Fruit fly (Drosophila melanogaster) whole organism, embryonic: Measurements from ENCODE around the gene Unc50.
A peak's percentile ranks its signal among the peaks of the same experiment; 100 is the strongest.

Source experiments
- CG10462 ChIP-seq: fragments of 200-800 bp; sonication (Bioruptor generic); optimal IDR thresholded peaks from 2 replicates; lab custom pipeline; 2016; ENCODE audit warnings: missing biosample characterization, missing genetic modification characterization
- CG10654 ChIP-seq: fragments of 200-800 bp; sonication (Bioruptor generic); optimal IDR thresholded peaks from 2 replicates; lab custom pipeline; 2016; ENCODE audit warnings: missing biosample characterization, missing genetic modification characterization
- CG10979 ChIP-seq: fragments of 200-800 bp; sonication (Bioruptor generic); optimal IDR thresholded peaks from 2 replicates; lab custom pipeline; 2018; ENCODE audit warnings: missing biosample characterization, mild to moderate bottlenecking, missing genetic modification characterization, moderate library complexity
- CG11504 ChIP-seq: fragments of 200-800 bp; sonication (Bioruptor generic); optimal IDR thresholded peaks from 3 replicates; lab custom pipeline; 2019; ENCODE audit warnings: missing biosample characterization, mild to moderate bottlenecking, missing genetic modification characterization, moderate library complexity
- CG15073 ChIP-seq: fragments of 200-800 bp; sonication (Bioruptor generic); optimal IDR thresholded peaks from 2 replicates; lab custom pipeline; 2016; ENCODE audit warnings: missing biosample characterization, missing genetic modification characterization
- CG16813 ChIP-seq: fragments of 200-800 bp; sonication (Bioruptor generic); IDR thresholded peaks from 3 replicates; pipeline ENCODE4 v1.3.6; 2022; ENCODE audit warnings: missing biosample characterization, missing genetic modification characterization; ENCODE audit not compliant: partially characterized antibody
- CG18262 ChIP-seq: fragments of 200-800 bp; optimal IDR thresholded peaks from 3 replicates; lab custom pipeline; 2019; ENCODE audit warnings: missing biosample characterization, mild to moderate bottlenecking, missing genetic modification characterization, moderate library complexity
- CG2889 ChIP-seq: fragments of 200-800 bp; sonication (Bioruptor generic); IDR thresholded peaks from 3 replicates; pipeline ENCODE4 v1.3.6; 2022; ENCODE audit warnings: missing biosample characterization, missing genetic modification characterization
- CG42726 ChIP-seq: fragments of 200-800 bp; sonication (Bioruptor generic); IDR thresholded peaks from 2 replicates; pipeline ENCODE4 v1.3.6; 2022; ENCODE audit warnings: missing biosample characterization, missing genetic modification characterization; ENCODE audit not compliant: partially characterized antibody
- CG4617 ChIP-seq: fragments of 200-800 bp; sonication (Bioruptor generic); optimal IDR thresholded peaks from 3 replicates; lab custom pipeline; 2016; ENCODE audit warnings: missing biosample characterization, missing genetic modification characterization, borderline replicate concordance
- CG4707 ChIP-seq: fragments of 200-800 bp; sonication (Bioruptor generic); optimal IDR thresholded peaks from 2 replicates; lab custom pipeline; 2018; ENCODE audit warnings: missing biosample characterization, mild to moderate bottlenecking, missing genetic modification characterization, moderate library complexity
- CG4820 ChIP-seq: fragments of 200-800 bp; sonication (Bioruptor generic); optimal IDR thresholded peaks from 3 replicates; lab custom pipeline; 2016; ENCODE audit warnings: missing biosample characterization, missing genetic modification characterization
- CG8478 ChIP-seq: fragments of >200 bp; optimal IDR thresholded peaks from 2 replicates; lab custom pipeline; 2018
- Dek ChIP-seq: fragments of 200-800 bp; sonication (Bioruptor generic); optimal IDR thresholded peaks from 3 replicates; lab custom pipeline; 2019; ENCODE audit warnings: missing biosample characterization, mild to moderate bottlenecking, missing genetic modification characterization, moderate library complexity
- Drgx ChIP-seq: fragments of 200-800 bp; sonication (Bioruptor generic); IDR thresholded peaks from 2 replicates; pipeline ENCODE4 v1.3.6; 2022; ENCODE audit warnings: missing biosample characterization, missing genetic modification characterization
- Ets65A ChIP-seq: fragments of 200-800 bp; sonication (Bioruptor generic); peaks from one replicate; lab custom pipeline; 2016; ENCODE audit warnings: missing biosample characterization, missing genetic modification characterization
- HmgZ ChIP-seq: fragments of 200-800 bp; sonication (Bioruptor generic); optimal IDR thresholded peaks from 2 replicates; lab custom pipeline; 2018; ENCODE audit warnings: missing biosample characterization, mild to moderate bottlenecking, missing genetic modification characterization
- Hmx ChIP-seq: fragments of 200-800 bp; sonication (Bioruptor generic); optimal IDR thresholded peaks from 2 replicates; lab custom pipeline; 2016; ENCODE audit warnings: missing biosample characterization, missing genetic modification characterization
- MTF-1 ChIP-seq: fragments of 200-800 bp; sonication (Bioruptor generic); optimal IDR thresholded peaks from 2 replicates; lab custom pipeline; 2018; ENCODE audit warnings: missing biosample characterization, mild to moderate bottlenecking, missing genetic modification characterization, borderline replicate concordance
- Myb ChIP-seq: fragments of 200-800 bp; sonication (Bioruptor generic); optimal IDR thresholded peaks from 2 replicates; lab custom pipeline; 2016; ENCODE audit warnings: missing biosample characterization, missing genetic modification characterization
- Sox102F ChIP-seq: fragments of 200-800 bp; sonication (Bioruptor generic); optimal IDR thresholded peaks from 2 replicates; lab custom pipeline; 2018; ENCODE audit warnings: missing biosample characterization, mild to moderate bottlenecking, missing genetic modification characterization, moderate library complexity
- Spps ChIP-seq: fragments of 200-800 bp; sonication (Bioruptor generic); optimal IDR thresholded peaks from 2 replicates; lab custom pipeline; 2018; ENCODE audit warnings: missing biosample characterization, mild to moderate bottlenecking, missing genetic modification characterization
- Sry-β ChIP-seq: fragments of 200-800 bp; sonication (Bioruptor generic); optimal IDR thresholded peaks from 2 replicates; lab custom pipeline; 2018; ENCODE audit warnings: missing biosample characterization, mild to moderate bottlenecking, missing genetic modification characterization, moderate library complexity
- Tbp ChIP-seq: fragments of >200 bp; optimal IDR thresholded peaks from 2 replicates; lab custom pipeline; 2018; ENCODE audit warnings: missing biosample characterization, missing genetic modification characterization
- Xbp1 ChIP-seq: fragments of 200-800 bp; sonication (Bioruptor generic); optimal IDR thresholded peaks from 3 replicates; lab custom pipeline; 2016; ENCODE audit warnings: missing biosample characterization, mild to moderate bottlenecking, missing genetic modification characterization
- br ChIP-seq: fragments of >200 bp; optimal IDR thresholded peaks from 2 replicates; lab custom pipeline; 2017
- bsh ChIP-seq, 2 experiments: fragments of 200-800 bp; sonication (Bioruptor generic); optimal IDR thresholded peaks; 2 replicates each; lab custom pipeline; 2017 to 2018; ENCODE audit warnings: mild to moderate bottlenecking in 2 of 2, missing biosample characterization in 2 of 2, missing genetic modification characterization in 2 of 2, moderate library complexity in 1 of 2
- btn ChIP-seq: fragments of 200-800 bp; sonication (Bioruptor generic); optimal IDR thresholded peaks from 2 replicates; lab custom pipeline; 2016; ENCODE audit warnings: missing biosample characterization, missing genetic modification characterization
- crp ChIP-seq, 2 experiments: fragments of 200-800 bp; sonication (Bioruptor generic); optimal IDR thresholded peaks; 2 replicates in 1 of 2; 3 replicates in 1 of 2; lab custom pipeline; 2017; ENCODE audit warnings: missing biosample characterization in 2 of 2, missing genetic modification characterization in 2 of 2, mild to moderate bottlenecking in 1 of 2, moderate library complexity in 1 of 2
- cwo ChIP-seq: fragments of 200-800 bp; sonication (Bioruptor generic); optimal IDR thresholded peaks from 3 replicates; lab custom pipeline; 2017; ENCODE audit warnings: missing biosample characterization, missing genetic modification characterization, mild to moderate bottlenecking, moderate library complexity, missing genetic modification reagents
- da ChIP-seq: fragments of 200-800 bp; sonication (Bioruptor generic); optimal IDR thresholded peaks from 2 replicates; lab custom pipeline; 2016; ENCODE audit warnings: missing biosample characterization, missing genetic modification characterization
- fd96Cb ChIP-seq: fragments of 200-800 bp; sonication (Bioruptor generic); optimal IDR thresholded peaks from 2 replicates; lab custom pipeline; 2018; ENCODE audit warnings: missing biosample characterization, mild to moderate bottlenecking, missing genetic modification characterization, moderate library complexity
- gem ChIP-seq: fragments of 200-800 bp; sonication (Bioruptor generic); optimal IDR thresholded peaks from 2 replicates; lab custom pipeline; 2019; ENCODE audit warnings: missing biosample characterization, mild to moderate bottlenecking, missing genetic modification characterization, moderate library complexity
- gsb-n ChIP-seq: fragments of 200-800 bp; sonication (Bioruptor generic); optimal IDR thresholded peaks from 3 replicates; lab custom pipeline; 2018; ENCODE audit warnings: missing biosample characterization, mild to moderate bottlenecking, missing genetic modification characterization
- ham ChIP-seq: fragments of 200-800 bp; sonication (Bioruptor generic); IDR thresholded peaks from 2 replicates; pipeline ENCODE4 v1.3.6; 2022; ENCODE audit warnings: missing biosample characterization, missing genetic modification characterization
- hb ChIP-seq: fragments of 200-800 bp; sonication (Bioruptor generic); IDR thresholded peaks from 3 replicates; pipeline ENCODE4 v1.3.6; 2022; ENCODE audit warnings: missing biosample characterization, missing genetic modification characterization; ENCODE audit not compliant: partially characterized antibody
- ken ChIP-seq: fragments of 200-800 bp; sonication (Bioruptor generic); IDR thresholded peaks from 3 replicates; pipeline ENCODE4 v1.3.6; 2022; ENCODE audit warnings: missing biosample characterization, missing genetic modification characterization
- lola ChIP-seq, 3 experiments: fragments of >200 bp in 2 of 3; fragments of 200-800 bp in 1 of 3; sonication (Bioruptor generic) in 1 of 3; optimal IDR thresholded peaks; 2 replicates each; lab custom pipeline; 2017 to 2019; ENCODE audit warnings: missing biosample characterization in 3 of 3, missing genetic modification characterization in 3 of 3, mild to moderate bottlenecking in 1 of 3, moderate library complexity in 1 of 3
- luna ChIP-seq: fragments of 200-800 bp; sonication (Bioruptor generic); optimal IDR thresholded peaks from 2 replicates; lab custom pipeline; 2016; ENCODE audit warnings: missing biosample characterization, missing genetic modification characterization
- nmo ChIP-seq: fragments of 200-800 bp; sonication (Bioruptor generic); optimal IDR thresholded peaks from 2 replicates; lab custom pipeline; 2018; ENCODE audit warnings: missing biosample characterization, mild to moderate bottlenecking, missing genetic modification characterization, moderate library complexity
- org-1 ChIP-seq: fragments of 200-800 bp; sonication (Bioruptor generic); optimal IDR thresholded peaks from 2 replicates; lab custom pipeline; 2017; ENCODE audit warnings: missing biosample characterization, missing genetic modification characterization
- prd ChIP-seq, 3 experiments: fragments of >200 bp in 2 of 3; fragments of 200-800 bp in 1 of 3; sonication (Bioruptor generic) in 1 of 3; optimal IDR thresholded peaks in 2 of 3; IDR thresholded peaks in 1 of 3; 2 replicates in 2 of 3; 3 replicates in 1 of 3; pipeline versions ENCODE4 v1.3.6 to Lab custom; 2017 to 2022; ENCODE audit warnings: missing biosample characterization in 1 of 3, missing genetic modification characterization in 1 of 3
- sens-2 ChIP-seq: fragments of 200-800 bp; sonication (Bioruptor generic); IDR thresholded peaks from 2 replicates; pipeline ENCODE4 v1.3.6; 2022; ENCODE audit warnings: missing biosample characterization, missing genetic modification characterization
- sr ChIP-seq: fragments of 200-800 bp; sonication (Bioruptor generic); IDR thresholded peaks from 3 replicates; pipeline ENCODE4 v1.3.6; 2022; ENCODE audit warnings: missing biosample characterization, missing genetic modification characterization
- tin ChIP-seq: fragments of 200-800 bp; sonication (Bioruptor generic); optimal IDR thresholded peaks from 3 replicates; lab custom pipeline; 2016; ENCODE audit warnings: missing biosample characterization, missing genetic modification characterization
- tna ChIP-seq: fragments of 200-800 bp; sonication (Bioruptor generic); IDR thresholded peaks from 2 replicates; pipeline ENCODE4 v1.3.6; 2022; ENCODE audit warnings: missing biosample characterization, missing genetic modification characterization; ENCODE audit not compliant: partially characterized antibody
- ttk ChIP-seq: fragments of 200-800 bp; sonication (Bioruptor generic); IDR thresholded peaks from 2 replicates; pipeline ENCODE4 v2.1.2; 2022; ENCODE audit warnings: missing biosample characterization, missing genetic modification characterization
- z ChIP-seq: fragments of 200-800 bp; sonication (Bioruptor generic); IDR thresholded peaks from 3 replicates; pipeline ENCODE4 v1.3.6; 2022; ENCODE audit warnings: missing biosample characterization, missing genetic modification characterization
- zfh1 ChIP-seq: fragments of 200-800 bp; sonication (Bioruptor generic); IDR thresholded peaks from 3 replicates; pipeline ENCODE4 v1.3.6; 2022; ENCODE audit warnings: missing biosample characterization, missing genetic modification characterization

The Unc50 gene

DNA sequence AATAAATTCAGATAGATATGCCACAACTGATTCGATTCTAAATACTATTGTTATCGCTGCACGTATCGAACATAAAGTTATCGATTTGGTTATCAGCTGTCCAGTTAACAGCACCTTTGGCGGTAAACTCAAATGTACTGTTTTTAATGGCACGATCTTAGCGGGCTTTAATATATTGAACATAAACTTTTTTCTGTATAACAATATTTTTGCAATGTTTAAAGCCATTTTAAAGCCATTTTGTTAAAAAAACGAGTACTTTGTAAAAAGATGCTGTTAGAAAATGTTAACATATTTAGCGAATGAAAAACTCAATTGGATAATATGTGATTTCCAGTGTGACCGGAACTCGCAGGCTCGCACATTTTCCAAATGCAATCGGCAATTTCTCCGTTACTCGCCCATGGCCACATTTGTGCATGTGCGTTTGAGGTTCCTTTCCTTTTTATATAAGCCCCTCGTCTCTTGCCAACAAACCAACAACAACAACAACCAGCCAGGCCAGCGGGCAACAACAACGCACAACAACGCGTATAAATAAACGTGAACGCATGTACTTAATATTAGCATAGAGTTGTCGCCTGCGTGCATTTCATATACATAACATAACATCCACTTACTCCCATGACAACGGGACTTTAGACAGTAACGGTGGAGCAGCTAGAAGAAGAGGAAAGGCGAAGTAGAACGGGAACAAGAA, 39.6 kb upstream of the Unc50 start, which contains the start of gene TMEM216 (continued):
- TF ChIP-seq CG15073 = no peak
- TF ChIP-seq Myb (GFP tag; lab: Kevin White, UChicago) = peak; percentile 56
- TF ChIP-seq Spps (tag; lab: Kevin White, UChicago) = no peak
- no peak for TF ChIP-seq zfh1 (GFP tag; lab: Robert Waterston, UW)
- no peak for TF ChIP-seq Xbp1 (GFP tag; lab: Kevin White, UChicago)
- peak; percentile 48 for TF ChIP-seq HmgZ (tag; lab: Kevin White, UChicago)
- TF ChIP-seq Ets65A (GFP tag; lab: Kevin White, UChicago) = no peak
- no peak for TF ChIP-seq Sox102F (GFP tag; lab: Kevin White, UChicago)
- no peak for TF ChIP-seq gsb-n
- TF ChIP-seq Drgx (GFP tag; lab: Robert Waterston, UW) = no peak
- peak; percentile 25 for TF ChIP-seq MTF-1 (GFP tag; lab: Kevin White, UChicago)
- peak; percentile 49; the same call in 2 of the 3 replicates for TF ChIP-seq CG16813
- TF ChIP-seq CG4707 (GFP tag; lab: Kevin White, UChicago) = no peak
- TF ChIP-seq CG2889 (GFP tag; lab: Robert Waterston, UW) = no peak
- peak; percentile 10 for TF ChIP-seq nmo (GFP tag; lab: Kevin White, UChicago)
- no peak for TF ChIP-seq CG8478
- TF ChIP-seq CG4617 (GFP tag; lab: Kevin White, UChicago) = peak; percentile 46
- no peak for TF ChIP-seq ttk (GFP tag; lab: Robert Waterston, UW)
- no peak for TF ChIP-seq org-1 (GFP tag; lab: Kevin White, UChicago)
- TF ChIP-seq gem (tag; lab: Kevin White, UChicago) = no peak
- no peak for TF ChIP-seq ken
- no peak for TF ChIP-seq btn (GFP tag; lab: Kevin White, UChicago)
- TF ChIP-seq z = no peak
- peak; percentile 7 to 82 for TF ChIP-seq crp (GFP tag; optimal IDR thresholded peaks at IDR 0.05; lab: Kevin White, UChicago)
- no peak for TF ChIP-seq CG11504 (tag; lab: Kevin White, UChicago)
- no peak for TF ChIP-seq CG18262 (tag; lab: Kevin White, UChicago)
- TF ChIP-seq prd (optimal IDR thresholded peaks at IDR 0.05; lab: Kevin White, UChicago) = no peak
- TF ChIP-seq prd (GFP tag; IDR thresholded peaks at IDR 0.05; lab: Robert Waterston, UW) = no peak
- TF ChIP-seq bsh (GFP tag; optimal IDR thresholded peaks at IDR 0.05; lab: Kevin White, UChicago) = peak in 1 of 2 experiments; percentile 15
- TF ChIP-seq Dek (tag; lab: Kevin White, UChicago) = no peak
- no peak for TF ChIP-seq cwo
- no peak for TF ChIP-seq da (GFP tag; lab: Kevin White, UChicago)
- TF ChIP-seq hb (GFP tag; lab: Robert Waterston, UW) = no peak
- no peak for TF ChIP-seq luna
- TF ChIP-seq br (lab: Kevin White, UChicago) = no peak
- no peak for TF ChIP-seq sr (GFP tag; lab: Robert Waterston, UW)
- no peak for TF ChIP-seq CG4820 (GFP tag; lab: Kevin White, UChicago)
- no peak for TF ChIP-seq Hmx (GFP tag; lab: Kevin White, UChicago)
- peak; percentile 8; the same call in 1 of the 2 replicates for TF ChIP-seq CG42726
- no peak for TF ChIP-seq Tbp
- TF ChIP-seq CG10979 (tag; lab: Kevin White, UChicago) = no peak
- peak; percentile 44 for TF ChIP-seq Sry-β (GFP tag; lab: Kevin White, UChicago)
- no peak for TF ChIP-seq sens-2
- no peak for TF ChIP-seq fd96Cb
- TF ChIP-seq lola (GFP tag; optimal IDR thresholded peaks at IDR 0.05; lab: Kevin White, UChicago) = no peak
- TF ChIP-seq ham (GFP tag; lab: Robert Waterston, UW) = no peak
- no peak for TF ChIP-seq CG10654 (GFP tag; lab: Kevin White, UChicago)
- TF ChIP-seq tna (GFP tag; lab: Robert Waterston, UW) = no peak; the same call in 1 of the 2 replicates
- TF ChIP-seq tin (GFP tag; lab: Kevin White, UChicago) = no peak
- no peak for TF ChIP-seq CG10462
